Worm (Caenorhabditis elegans): ENCODE results near the gene B0001.7.

- TF ChIP-seq ref-2 (tag; optimal IDR thresholded peaks at IDR 0.05) = no peak
- no peak for TF ChIP-seq fax-1 (tag; optimal IDR thresholded peaks at IDR 0.05)
- TF ChIP-seq pha-4 (tag; optimal IDR thresholded peaks at IDR 0.05) = no peak
- TF ChIP-seq K02D7.2 (tag; optimal IDR thresholded peaks at IDR 0.05) = no peak
- TF ChIP-seq ama-1 (optimal IDR thresholded peaks at IDR 0.05) = no peak
- TF ChIP-seq ceh-2 (tag; optimal IDR thresholded peaks at IDR 0.05) = no peak
Observed at ce11 chrIV:12196608-12197007, 42.6 kb upstream of the B0001.7 start.
